Worm (Caenorhabditis elegans) whole organism, young adult: Measurements from ENCODE around the gene ZK353.9.

Source experiments
- B0035.1 ChIP-seq: sonication (generic microtip); optimal IDR thresholded peaks from 2 replicates; lab custom pipeline; 2016; ENCODE audit warnings: missing genetic modification characterization, mild to moderate bottlenecking, missing compliant biosample characterization, missing genotype, missing genetic modification reagents
- B0261.1 ChIP-seq: sonication (generic microtip); optimal IDR thresholded peaks from 2 replicates; lab custom pipeline; 2016; ENCODE audit warnings: mild to moderate bottlenecking, missing genetic modification characterization, moderate library complexity, missing compliant biosample characterization
- B0336.3 ChIP-seq: fragments of 200-800 bp; sonication (Bioruptor generic); IDR thresholded peaks from 2 replicates; pipeline ENCODE4 v1.3.6; 2022; ENCODE audit warnings: missing genetic modification characterization, missing compliant biosample characterization
- T07F8.4 ChIP-seq: sonication (generic microtip); optimal IDR thresholded peaks from 2 replicates; lab custom pipeline; 2016; ENCODE audit warnings: mild to moderate bottlenecking, missing genetic modification characterization, moderate library complexity, missing compliant biosample characterization
- Y53F4B.3 ChIP-seq: fragments of 200-800 bp; sonication (Bioruptor generic); IDR thresholded peaks from 2 replicates; pipeline ENCODE4 v1.3.6; 2022; ENCODE audit warnings: missing genetic modification reagents, missing genetic modification characterization, missing compliant biosample characterization
- Y53G8AR.9 ChIP-seq: fragments of 200-800 bp; sonication (Bioruptor generic); conservative IDR thresholded peaks from 2 replicates; pipeline ENCODE4 v1.3.6; 2022; ENCODE audit warnings: missing genetic modification reagents, missing genetic modification characterization, missing compliant biosample characterization
- atf-7 ChIP-seq: sonication (generic microtip); optimal IDR thresholded peaks from 2 replicates; lab custom pipeline; 2017; ENCODE audit warnings: mild to moderate bottlenecking, missing genetic modification characterization, missing compliant biosample characterization
- attf-3 ChIP-seq: fragments of 200-800 bp; sonication (Bioruptor generic); conservative IDR thresholded peaks from 2 replicates; pipeline ENCODE4 v1.3.6; 2022; ENCODE audit warnings: missing genetic modification reagents, missing genetic modification characterization, missing compliant biosample characterization
- attf-6 ChIP-seq: fragments of 200-800 bp; sonication (Bioruptor generic); IDR thresholded peaks from 2 replicates; pipeline ENCODE4 v1.3.6; 2022; ENCODE audit warnings: missing genetic modification reagents, missing genetic modification characterization, missing compliant biosample characterization
- ceh-100 ChIP-seq: fragments of 200-800 bp; sonication (Bioruptor generic); IDR thresholded peaks from 2 replicates; pipeline ENCODE4 v1.3.6; 2022; ENCODE audit warnings: missing genetic modification reagents, missing genetic modification characterization, missing compliant biosample characterization
- ceh-40 ChIP-seq: fragments of 200-800 bp; sonication (Bioruptor generic); IDR thresholded peaks from 2 replicates; pipeline ENCODE4 v1.3.6; 2022; ENCODE audit warnings: missing genetic modification characterization, missing compliant biosample characterization
- chd-7 ChIP-seq: sonication (generic microtip); optimal IDR thresholded peaks from 2 replicates; lab custom pipeline; 2016; ENCODE audit warnings: mild to moderate bottlenecking, missing genetic modification characterization, moderate library complexity, missing compliant biosample characterization
- dpff-1 ChIP-seq: sonication (generic microtip); optimal IDR thresholded peaks from 2 replicates; lab custom pipeline; 2017; ENCODE audit warnings: mild to moderate bottlenecking, missing genetic modification characterization, missing compliant biosample characterization
- egl-18 ChIP-seq: fragments of 200-800 bp; sonication (Bioruptor generic); IDR thresholded peaks from 2 replicates; pipeline ENCODE4 v1.3.6; 2022; ENCODE audit warnings: missing genetic modification reagents, missing genetic modification characterization, missing compliant biosample characterization
- ekl-4 ChIP-seq: fragments of 200-800 bp; sonication (Bioruptor generic); IDR thresholded peaks from 2 replicates; pipeline ENCODE4 v1.3.6; 2022; ENCODE audit warnings: missing genetic modification reagents, missing genetic modification characterization, missing compliant biosample characterization
- him-1 ChIP-seq: sonication (generic microtip); optimal IDR thresholded peaks from 2 replicates; lab custom pipeline; 2016; ENCODE audit warnings: missing genotype, missing genetic modification reagents, missing genetic modification characterization, missing compliant biosample characterization
- hmg-1.2 ChIP-seq: fragments of 200-800 bp; sonication (Bioruptor generic); IDR thresholded peaks from 2 replicates; pipeline ENCODE4 v1.3.6; 2022; ENCODE audit warnings: missing genetic modification reagents, missing genetic modification characterization, missing compliant biosample characterization
- hmg-20 ChIP-seq: fragments of 200-800 bp; sonication (Bioruptor generic); IDR thresholded peaks from 2 replicates; pipeline ENCODE4 v1.3.6; 2022; ENCODE audit warnings: missing genetic modification reagents, missing genetic modification characterization, missing compliant biosample characterization
- hrde-1 ChIP-seq: sonication (generic microtip); optimal IDR thresholded peaks from 2 replicates; lab custom pipeline; 2016; ENCODE audit warnings: missing genetic modification characterization, mild to moderate bottlenecking, missing compliant biosample characterization, moderate library complexity, missing genotype, missing genetic modification reagents, borderline replicate concordance
- hsf-1 ChIP-seq: fragments of 200-800 bp; sonication (Bioruptor generic); IDR thresholded peaks from 2 replicates; pipeline ENCODE4 v1.3.6; 2022; ENCODE audit warnings: missing genetic modification reagents, missing genetic modification characterization, missing compliant biosample characterization
- lin-35 ChIP-seq, 3 experiments: fragments of 150-350 bp in 2 of 3; sonication (generic microtip) in 1 of 3; optimal IDR thresholded peaks; 2 replicates each; lab custom pipeline; 2014 to 2018; ENCODE audit warnings: missing biosample characterization in 3 of 3, missing genetic modification characterization in 3 of 3, missing genetic modification reagents in 3 of 3
- lsl-1 ChIP-seq: fragments of 200-800 bp; sonication (Bioruptor generic); optimal IDR thresholded peaks from 2 replicates; lab custom pipeline; 2018; ENCODE audit warnings: mild to moderate bottlenecking, missing genetic modification characterization, moderate library complexity, missing compliant biosample characterization
- madf-6 ChIP-seq: fragments of 200-800 bp; sonication (Bioruptor generic); IDR thresholded peaks from 2 replicates; pipeline ENCODE4 v1.3.6; 2022; ENCODE audit warnings: missing genetic modification reagents, missing genetic modification characterization, missing compliant biosample characterization
- mel-28 ChIP-seq: sonication (generic microtip); optimal IDR thresholded peaks from 2 replicates; lab custom pipeline; 2016; ENCODE audit warnings: borderline replicate concordance, mild to moderate bottlenecking, missing genetic modification characterization, missing compliant biosample characterization
- nhr-90 ChIP-seq: sonication (generic microtip); optimal IDR thresholded peaks from 2 replicates; lab custom pipeline; 2016; ENCODE audit warnings: missing genotype, mild to moderate bottlenecking, missing genetic modification characterization, missing compliant biosample characterization
- rcor-1 ChIP-seq: fragments of 200-800 bp; sonication (Bioruptor generic); IDR thresholded peaks from 2 replicates; pipeline ENCODE4 v1.3.6; 2022; ENCODE audit warnings: missing genetic modification reagents, missing genetic modification characterization, missing compliant biosample characterization
- repo-1 ChIP-seq: sonication (generic microtip); optimal IDR thresholded peaks from 2 replicates; lab custom pipeline; 2017; ENCODE audit warnings: mild to moderate bottlenecking, missing genetic modification characterization, missing compliant biosample characterization
- snpc-4 ChIP-seq, 5 experiments: fragments of 150-350 bp in 1 of 5; sonication (generic microtip) in 4 of 5; optimal IDR thresholded peaks; 2 replicates each; lab custom pipeline; 2014 to 2018; ENCODE audit warnings: missing genetic modification characterization in 5 of 5, missing biosample characterization in 3 of 5, antibody characterized with exemption in 2 of 5, mild to moderate bottlenecking in 2 of 5, missing compliant biosample characterization in 2 of 5, missing genotype in 2 of 5, moderate library complexity in 2 of 5, missing genetic modification reagents in 1 of 5
- unc-130 ChIP-seq: sonication (generic microtip); optimal IDR thresholded peaks from 2 replicates; lab custom pipeline; 2016; ENCODE audit warnings: missing genetic modification reagents, missing genetic modification characterization, missing compliant biosample characterization
- zfh-2 ChIP-seq: fragments of 200-800 bp; sonication (Bioruptor generic); conservative IDR thresholded peaks from 2 replicates; pipeline ENCODE4 v1.3.6; 2022; ENCODE audit warnings: missing genetic modification reagents, missing genetic modification characterization, missing compliant biosample characterization

Gene ZK353.9

ce11 chrIII:8449160-8449807, 40.0 kb downstream of the ZK353.9 start, which contains the start of gene mrpl-32 (continued):
- TF ChIP-seq mel-28 (tag; lab: Kevin White, UChicago) (no peak), repo-1 (tag; lab: Kevin White, UChicago) (peak; percentile 89), hmg-20 (GFP tag; lab: Robert Waterston, UW) (no peak), lin-35 (GFP tag; optimal IDR thresholded peaks at IDR 0.05; lab: Kevin White, UChicago) (peak in 1 of 3 experiments; percentile 13), T07F8.4 (tag; lab: Kevin White, UChicago) (no peak), Y53F4B.3 (GFP tag; lab: Robert Waterston, UW) (no peak), hsf-1 (peak; percentile 87), attf-3 (GFP tag; lab: Robert Waterston, UW) (0 out of 2 replicates have a peak, but pooled peaks have one; percentile 33), Y53G8AR.9 (GFP tag; lab: Robert Waterston, UW) (peak; percentile 76), rcor-1 (GFP tag; lab: Robert Waterston, UW) (0 out of 2 replicates have a peak, but pooled peaks have one; percentile 5), B0035.1 (no peak), atf-7 (peak; percentile 39), chd-7 (tag; lab: Kevin White, UChicago) (peak; percentile 33), nhr-90 (tag; lab: Kevin White, UChicago) (no peak), lsl-1 (GFP tag; lab: Kevin White, UChicago) (peak; percentile 34), snpc-4 (GFP tag; optimal IDR thresholded peaks at IDR 0.05; lab: Kevin White, UChicago) (peak; percentile 46), snpc-4 (tag; optimal IDR thresholded peaks at IDR 0.05; lab: Kevin White, UChicago) (peak in 2 of 4 experiments; percentile 21 to 64), ceh-100 (GFP tag; lab: Robert Waterston, UW) (0 out of 2 replicates have a peak, but pooled peaks have one; percentile 22), B0261.1 (tag; lab: Kevin White, UChicago) (peak; percentile 8)

- TF ChIP-seq egl-18 (GFP tag; lab: Robert Waterston, UW) (no peak), B0336.3 (GFP tag; lab: Robert Waterston, UW) (no peak), repo-1 (tag; lab: Kevin White, UChicago) (peak; percentile 39), attf-6 (GFP tag; lab: Robert Waterston, UW) (peak; percentile 28; the same call in 1 of the 2 replicates), madf-6 (GFP tag; lab: Robert Waterston, UW) (peak; percentile 21; the same call in 1 of the 2 replicates), hrde-1 (tag; lab: Kevin White, UChicago) (peak; percentile 39), hsf-1 (peak; percentile 52; the same call in 1 of the 2 replicates), zfh-2 (GFP tag; lab: Robert Waterston, UW) (no peak)
- TF ChIP-seq, all 124 proteins: peak for 5
These were observed 41.2 kb downstream of the ZK353.9 start for ce11 chrIII:8450494-8450893.

- TF ChIP-seq unc-130 (GFP tag; lab: Kevin White, UChicago) (no peak), hmg-1.2 (GFP tag; lab: Robert Waterston, UW) (peak; percentile 54; the same call in 1 of the 2 replicates)
These were observed 41.9 kb downstream of the ZK353.9 start for ce11 chrIII:8451181-8451580.

- TF ChIP-seq him-1 (tag; lab: Kevin White, UChicago): no peak
- no peak for TF ChIP-seq ceh-40 (GFP tag; lab: Robert Waterston, UW)
- no peak for TF ChIP-seq ekl-4 (GFP tag; lab: Robert Waterston, UW)
- no peak for TF ChIP-seq dpff-1 (tag; lab: Kevin White, UChicago)
These were observed 48.3 kb downstream of the ZK353.9 start for ce11 chrIII:8457605-8458004.
